Worm (Caenorhabditis elegans): ENCODE data around the gene F23B12.1.

- no peak for TF ChIP-seq gmeb-2 (tag; optimal IDR thresholded peaks at IDR 0.05)
- TF ChIP-seq ceh-34 (tag; optimal IDR thresholded peaks at IDR 0.05): no peak
- no peak for TF ChIP-seq ceh-19 (GFP tag; optimal IDR thresholded peaks at IDR 0.05)
- no peak for TF ChIP-seq K02D7.2 (tag; optimal IDR thresholded peaks at IDR 0.05)
- TF ChIP-seq ama-1 (optimal IDR thresholded peaks at IDR 0.05): no peak
- no peak for TF ChIP-seq odd-2 (tag; optimal IDR thresholded peaks at IDR 0.05)
- TF ChIP-seq elt-2 (tag; optimal IDR thresholded peaks at IDR 0.05): peak; percentile 89
- TF ChIP-seq fkh-10 (GFP tag; optimal IDR thresholded peaks at IDR 0.05): no peak
- no peak for TF ChIP-seq K09A11.1 (tag; optimal IDR thresholded peaks at IDR 0.05; ENCODE audit: insufficient read depth)
- no peak for TF ChIP-seq unc-55 (GFP tag; optimal IDR thresholded peaks at IDR 0.05)
- no peak for TF ChIP-seq lim-6 (tag; optimal IDR thresholded peaks at IDR 0.05)
- TF ChIP-seq ceh-18 (tag; optimal IDR thresholded peaks at IDR 0.05): no peak
- TF ChIP-seq ztf-16 (tag; optimal IDR thresholded peaks at IDR 0.05): no peak
Measured at ce11 chrV:14447240-14447763, 18.3 kb downstream of the F23B12.1 start, which contains the start of the genes dlat-1 and fntb-1.

Measured in whole organism, late embryonic.